Worm (Caenorhabditis elegans): Measurements from ENCODE around the gene gst-19.
A peak's percentile ranks its signal among the peaks of the same experiment; 100 is the strongest.

gst-19 gene

ce11 chrII:13673605-13674193 lies 46.8 kb upstream of the gst-19 start (continued):
- TF ChIP-seq lim-7 (GFP tag; IDR thresholded peaks at IDR 0.05) (no peak), mxl-2 (GFP tag; conservative IDR thresholded peaks at IDR 0.05) (no peak), lir-3 (tag; optimal IDR thresholded peaks at IDR 0.05) (no peak), daf-16 (GFP tag; optimal IDR thresholded peaks at IDR 0.05) (no peak), daf-16 (tag; optimal IDR thresholded peaks at IDR 0.05) (peak; percentile 4), ces-1 (GFP tag; optimal IDR thresholded peaks at IDR 0.05) (no peak), ceh-20 (GFP tag; IDR thresholded peaks at IDR 0.05) (no peak), dmd-8 (GFP tag; IDR thresholded peaks at IDR 0.05) (no peak), arid-1 (GFP tag; conservative IDR thresholded peaks at IDR 0.05) (no peak), duxl-1 (tag; optimal IDR thresholded peaks at IDR 0.05; ENCODE audit: poor library complexity) (no peak), F44E2.7 (GFP tag; IDR thresholded peaks at IDR 0.05) (no peak), php-3 (GFP tag; IDR thresholded peaks at IDR 0.05) (no peak), F37D6.2 (tag; optimal IDR thresholded peaks at IDR 0.05) (no peak), daf-8 (GFP tag; IDR thresholded peaks at IDR 0.05) (no peak), ama-1 (optimal IDR thresholded peaks at IDR 0.05) (no peak), skn-1 (tag; optimal IDR thresholded peaks at IDR 0.05) (no peak), dpl-1 (GFP tag; optimal IDR thresholded peaks at IDR 0.05) (no peak), daf-19 (GFP tag; conservative IDR thresholded peaks at IDR 0.05) (no peak), mdl-1 (tag; optimal IDR thresholded peaks at IDR 0.05) (peak in 1 of 2 experiments; percentile 66), fkh-10 (GFP tag; optimal IDR thresholded peaks at IDR 0.05) (no peak), ceh-82 (tag; optimal IDR thresholded peaks at IDR 0.05) (no peak), cey-2 (tag; optimal IDR thresholded peaks at IDR 0.05; ENCODE audit: borderline replicate concordance, insufficient read depth) (no peak), ZK546.5 (tag; optimal IDR thresholded peaks at IDR 0.05) (no peak), spr-3 (GFP tag; optimal IDR thresholded peaks at IDR 0.05) (no peak), nhr-28 (tag; optimal IDR thresholded peaks at IDR 0.05) (peak; percentile 29), lin-1 (GFP tag; IDR thresholded peaks at IDR 0.05) (0 out of 2 replicates have a peak, but pooled peaks have one; percentile 24), ztf-11 (tag; optimal IDR thresholded peaks at IDR 0.05) (no peak), tag-97 (GFP tag; IDR thresholded peaks at IDR 0.05) (no peak), dmd-9 (GFP tag; IDR thresholded peaks at IDR 0.05) (no peak), zip-11 (GFP tag; IDR thresholded peaks at IDR 0.05) (no peak), spr-1 (tag; optimal IDR thresholded peaks at IDR 0.05) (no peak), zfp-2 (tag; optimal IDR thresholded peaks at IDR 0.05) (no peak), F49E8.2 (tag; optimal IDR thresholded peaks at IDR 0.05; ENCODE audit: borderline replicate concordance) (no peak), mxl-3 (GFP tag; optimal IDR thresholded peaks at IDR 0.05) (peak; percentile 27), sdz-12 (GFP tag; optimal IDR thresholded peaks at IDR 0.05) (no peak), zfp-3 (GFP tag; conservative IDR thresholded peaks at IDR 0.05) (no peak), mes-2 (tag; optimal IDR thresholded peaks at IDR 0.05; ENCODE audit: poor library complexity, severe bottlenecking) (peak; percentile 11), vab-7 (GFP tag; IDR thresholded peaks at IDR 0.05) (no peak), dve-1 (tag; optimal IDR thresholded peaks at IDR 0.05; ENCODE audit: insufficient read depth) (peak; percentile 27), egl-43 (GFP tag; IDR thresholded peaks at IDR 0.05) (no peak), lin-13 (GFP tag; optimal IDR thresholded peaks at IDR 0.05) (no peak), F10B5.3 (tag; optimal IDR thresholded peaks at IDR 0.05) (no peak), tra-1 (GFP tag; IDR thresholded peaks at IDR 0.05) (no peak), pqm-1 (tag; optimal IDR thresholded peaks at IDR 0.05) (no peak), dmd-6 (GFP tag; IDR thresholded peaks at IDR 0.05) (0 out of 2 replicates have a peak, but pooled peaks have one; percentile 20), Y5F2A.4 (GFP tag; optimal IDR thresholded peaks at IDR 0.05) (no peak), aly-2 (tag; optimal IDR thresholded peaks at IDR 0.05) (no peak), ceh-44 (GFP tag; IDR thresholded peaks at IDR 0.05) (no peak), nhr-25 (tag; optimal IDR thresholded peaks at IDR 0.05; ENCODE audit: borderline replicate concordance, insufficient read depth) (no peak), nhr-77 (tag; optimal IDR thresholded peaks at IDR 0.05) (peak; percentile 20), nhr-76 (tag; optimal IDR thresholded peaks at IDR 0.05) (no peak)
